Fruit fly (Drosophila melanogaster) whole organism, pupa: Measurements from ENCODE around the gene LpR2.

Source experiments
- CG10348 ChIP-seq: fragments of 200-800 bp; sonication (Bioruptor generic); IDR thresholded peaks from 2 replicates; pipeline ENCODE4 v1.3.6; 2022; ENCODE audit warnings: missing biosample characterization, missing genetic modification characterization
- CG12605 ChIP-seq: fragments of 200-800 bp; sonication (Bioruptor generic); IDR thresholded peaks from 2 replicates; pipeline ENCODE4 v1.3.6; 2022; ENCODE audit warnings: missing biosample characterization, missing genetic modification characterization
- CG13204 ChIP-seq: fragments of 200-800 bp; sonication (Bioruptor generic); optimal IDR thresholded peaks from 2 replicates; lab custom pipeline; 2018; ENCODE audit warnings: missing biosample characterization, mild to moderate bottlenecking, missing genetic modification characterization, moderate library complexity
- CG14655 ChIP-seq: fragments of 200-800 bp; sonication (Bioruptor generic); optimal IDR thresholded peaks from 3 replicates; lab custom pipeline; 2017; ENCODE audit warnings: mild to moderate bottlenecking, missing biosample characterization, missing genetic modification reagents, missing genetic modification characterization
- CG15710 ChIP-seq: fragments of 200-800 bp; sonication (Bioruptor generic); optimal IDR thresholded peaks from 2 replicates; lab custom pipeline; 2018; ENCODE audit warnings: missing biosample characterization, mild to moderate bottlenecking, missing genetic modification characterization, moderate library complexity
- CG17806 ChIP-seq: fragments of 200-800 bp; sonication (Bioruptor generic); optimal IDR thresholded peaks from 2 replicates; lab custom pipeline; 2018; ENCODE audit warnings: missing biosample characterization, mild to moderate bottlenecking, missing genetic modification characterization, moderate library complexity
- CG32121 ChIP-seq: fragments of 200-800 bp; sonication (Bioruptor generic); IDR thresholded peaks from 2 replicates; pipeline ENCODE4 v1.3.6; 2022; ENCODE audit warnings: missing biosample characterization, missing genetic modification characterization
- CG34367 ChIP-seq: fragments of 200-800 bp; sonication (Bioruptor generic); optimal IDR thresholded peaks from 2 replicates; lab custom pipeline; 2018; ENCODE audit warnings: missing biosample characterization, mild to moderate bottlenecking, missing genetic modification characterization
- CG4496 ChIP-seq: fragments of 200-800 bp; sonication (Bioruptor generic); IDR thresholded peaks from 3 replicates; pipeline ENCODE4 v1.3.6; 2022; ENCODE audit warnings: missing biosample characterization, missing genetic modification characterization
- CG8159 ChIP-seq: fragments of 200-800 bp; sonication (Bioruptor generic); optimal IDR thresholded peaks from 3 replicates; lab custom pipeline; 2018; ENCODE audit warnings: missing biosample characterization, mild to moderate bottlenecking, missing genetic modification characterization, moderate library complexity
- CG8301 ChIP-seq: fragments of 200-800 bp; sonication (Bioruptor generic); optimal IDR thresholded peaks from 2 replicates; lab custom pipeline; 2018; ENCODE audit warnings: missing biosample characterization, mild to moderate bottlenecking, missing genetic modification characterization
- CG9948 ChIP-seq: fragments of 200-800 bp; sonication (Bioruptor generic); optimal IDR thresholded peaks from 2 replicates; lab custom pipeline; 2018; ENCODE audit warnings: missing biosample characterization, mild to moderate bottlenecking, missing genetic modification characterization, moderate library complexity
- D1 ChIP-seq: fragments of 200-800 bp; sonication (Bioruptor generic); optimal IDR thresholded peaks from 2 replicates; lab custom pipeline; 2018; ENCODE audit warnings: missing biosample characterization, mild to moderate bottlenecking, missing genetic modification characterization, moderate library complexity
- EcR ChIP-seq: fragments of 200-800 bp; sonication (Bioruptor generic); optimal IDR thresholded peaks from 3 replicates; lab custom pipeline; 2019; ENCODE audit warnings: missing biosample characterization, missing genetic modification characterization, mild to moderate bottlenecking, moderate library complexity, missing genetic modification reagents
- Ets98B ChIP-seq: fragments of 200-800 bp; sonication (Bioruptor generic); IDR thresholded peaks from 2 replicates; pipeline ENCODE4 v1.3.6; 2022; ENCODE audit warnings: missing biosample characterization, missing genetic modification characterization
- Pif1A ChIP-seq: fragments of 200-800 bp; sonication (Bioruptor generic); optimal IDR thresholded peaks from 3 replicates; lab custom pipeline; 2016; ENCODE audit warnings: missing biosample characterization, missing genetic modification characterization
- Pif1B ChIP-seq: fragments of 200-800 bp; sonication (Bioruptor generic); optimal IDR thresholded peaks from 3 replicates; lab custom pipeline; 2016; ENCODE audit warnings: missing biosample characterization, missing genetic modification characterization
- Snoo ChIP-seq: fragments of 200-800 bp; sonication (Bioruptor generic); optimal IDR thresholded peaks from 3 replicates; lab custom pipeline; 2017; ENCODE audit warnings: missing biosample characterization, mild to moderate bottlenecking, missing genetic modification characterization, inconsistent platforms
- fd96Ca ChIP-seq: fragments of 200-800 bp; sonication (Bioruptor generic); IDR thresholded peaks from 3 replicates; pipeline ENCODE4 v1.3.6; 2022; ENCODE audit warnings: missing biosample characterization, missing genetic modification characterization
- gl ChIP-seq: fragments of 200-800 bp; sonication (Bioruptor generic); optimal IDR thresholded peaks from 2 replicates; lab custom pipeline; 2018; ENCODE audit warnings: missing biosample characterization, mild to moderate bottlenecking, missing genetic modification characterization
- rn ChIP-seq: fragments of 200-800 bp; sonication (Bioruptor generic); IDR thresholded peaks from 2 replicates; pipeline ENCODE4 v1.3.6; 2022; ENCODE audit warnings: missing biosample characterization, missing genetic modification characterization

LpR2 gene

DNA sequence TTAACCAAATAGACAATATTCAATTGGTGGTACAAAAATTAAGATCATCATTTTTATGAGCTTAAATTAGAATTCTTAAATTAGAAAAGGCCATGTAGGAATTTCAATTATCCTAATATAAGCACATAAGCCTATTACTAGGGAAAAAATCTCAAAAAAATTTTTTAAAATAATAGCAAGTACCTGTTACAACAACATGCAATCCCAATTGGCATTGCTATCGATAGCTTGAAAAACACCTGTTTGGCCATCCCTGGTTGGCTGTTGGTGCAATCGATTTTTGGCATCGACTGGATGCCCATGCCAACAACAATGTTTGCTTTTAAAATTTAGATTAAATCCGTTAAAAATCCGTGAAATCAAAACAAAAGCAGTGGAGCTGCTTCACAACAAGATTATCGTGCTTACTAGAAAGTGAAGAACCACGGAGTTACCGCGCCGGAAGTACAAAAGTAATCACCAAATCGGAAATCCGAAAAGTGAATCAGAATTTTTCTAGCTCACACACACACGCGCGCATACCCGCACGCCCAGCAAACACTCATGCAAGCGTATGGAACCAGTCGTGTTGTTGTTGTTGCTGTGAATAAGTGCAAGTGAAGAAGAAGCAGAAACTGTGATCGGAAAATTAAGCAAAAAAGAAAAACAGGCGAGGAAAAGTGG lies 78.6 kb downstream of the LpR2 start, which contains the start of gene RASSF8:
TSS of gene RASSF8 (plus strand) at position 265 of the 663 bp plus-strand sequence.
- TF ChIP-seq fd96Ca (GFP tag; lab: Robert Waterston, UW) = peak; percentile 17; the same call in 1 of the 3 replicates
- TF ChIP-seq Pif1A = peak; percentile 1
- no peak for TF ChIP-seq CG9948
- TF ChIP-seq CG32121 = no peak
- TF ChIP-seq gl (tag; lab: Kevin White, UChicago) = no peak
- peak; percentile 11 for TF ChIP-seq Pif1B
- TF ChIP-seq CG34367 (tag; lab: Kevin White, UChicago) = no peak
- TF ChIP-seq CG8301 (tag; lab: Kevin White, UChicago) = peak; percentile 23
- TF ChIP-seq CG17806 (tag; lab: Kevin White, UChicago) = no peak
- TF ChIP-seq CG15710 (tag; lab: Kevin White, UChicago) = no peak

DNA sequence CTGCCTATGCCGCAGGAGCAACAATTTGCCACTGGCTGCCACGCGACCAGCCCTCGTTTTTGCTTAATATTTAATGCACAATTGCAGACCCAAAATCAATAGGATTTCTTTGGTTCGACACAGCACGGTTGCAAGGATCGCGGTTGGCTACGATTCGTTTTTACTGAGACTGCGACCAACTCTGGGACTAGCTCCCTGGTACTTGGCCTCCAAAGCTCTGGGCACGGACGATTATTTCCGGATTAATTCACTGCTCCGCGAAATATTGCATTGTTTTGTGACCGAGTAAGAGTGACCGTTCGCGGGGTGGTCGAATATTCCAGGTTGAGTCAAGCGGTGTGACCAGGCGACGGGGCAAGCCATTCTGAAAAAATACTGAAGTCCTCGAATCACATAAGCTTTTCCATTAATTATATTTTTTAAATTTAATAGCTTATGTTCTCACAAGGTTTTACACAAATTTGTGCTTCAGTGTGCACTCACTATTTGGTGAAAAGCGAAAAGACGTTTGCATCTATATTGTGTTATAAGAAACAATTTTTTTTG lies 79.2 kb downstream of the LpR2 start, which contains the start of gene Tnks:
TSS of gene Tnks (minus strand) at position 302 of the 546 bp plus-strand sequence.
- TF ChIP-seq fd96Ca (GFP tag; lab: Robert Waterston, UW) = 0 out of 3 replicates have a peak, but pooled peaks have one; percentile 19
- TF ChIP-seq CG8301 (tag; lab: Kevin White, UChicago) = no peak
- TF ChIP-seq CG8159 (tag; lab: Kevin White, UChicago) = peak; percentile 5

DNA sequence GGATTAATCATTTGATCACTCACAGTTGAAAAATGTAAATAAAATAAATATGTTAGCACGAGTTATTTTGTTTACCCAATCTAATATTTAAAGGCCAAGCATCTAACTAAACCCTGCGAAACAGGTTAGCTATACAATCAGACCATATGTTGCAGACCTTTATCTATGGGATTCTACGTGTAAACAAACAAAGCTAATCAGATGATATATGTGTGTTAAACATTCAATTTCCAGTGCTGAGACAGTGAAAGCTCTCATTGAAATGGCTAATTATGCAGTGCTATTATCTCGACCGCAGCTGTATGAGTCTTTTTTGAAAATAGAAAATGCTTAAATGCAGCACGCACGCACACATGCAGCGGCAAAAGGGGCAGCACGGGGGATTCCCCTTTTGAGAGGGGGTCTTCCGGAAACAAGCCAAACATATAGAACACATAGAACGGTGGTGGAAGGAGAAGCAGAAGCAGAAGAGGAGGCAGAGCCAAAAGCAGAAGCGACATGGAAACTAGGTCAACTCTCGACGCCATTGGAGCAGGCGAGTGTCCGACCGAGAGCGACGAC lies 80.3 kb downstream of the LpR2 start:
- TF ChIP-seq CG14655 (no peak), gl (tag; lab: Kevin White, UChicago) (no peak), Pif1B (no peak), CG13204 (GFP tag; lab: Kevin White, UChicago) (no peak), CG34367 (tag; lab: Kevin White, UChicago) (no peak), EcR (GFP tag; lab: Kevin White, UChicago) (no peak), D1 (no peak), CG15710 (tag; lab: Kevin White, UChicago) (no peak), Pif1A (no peak), fd96Ca (GFP tag; lab: Robert Waterston, UW) (no peak), CG10348 (GFP tag; lab: Robert Waterston, UW) (no peak), rn (GFP tag; lab: Robert Waterston, UW) (no peak), CG4496 (GFP tag; lab: Robert Waterston, UW) (no peak), CG8301 (tag; lab: Kevin White, UChicago) (no peak), CG32121 (no peak; the same call in 1 of the 2 replicates), CG8159 (tag; lab: Kevin White, UChicago) (no peak)

DNA sequence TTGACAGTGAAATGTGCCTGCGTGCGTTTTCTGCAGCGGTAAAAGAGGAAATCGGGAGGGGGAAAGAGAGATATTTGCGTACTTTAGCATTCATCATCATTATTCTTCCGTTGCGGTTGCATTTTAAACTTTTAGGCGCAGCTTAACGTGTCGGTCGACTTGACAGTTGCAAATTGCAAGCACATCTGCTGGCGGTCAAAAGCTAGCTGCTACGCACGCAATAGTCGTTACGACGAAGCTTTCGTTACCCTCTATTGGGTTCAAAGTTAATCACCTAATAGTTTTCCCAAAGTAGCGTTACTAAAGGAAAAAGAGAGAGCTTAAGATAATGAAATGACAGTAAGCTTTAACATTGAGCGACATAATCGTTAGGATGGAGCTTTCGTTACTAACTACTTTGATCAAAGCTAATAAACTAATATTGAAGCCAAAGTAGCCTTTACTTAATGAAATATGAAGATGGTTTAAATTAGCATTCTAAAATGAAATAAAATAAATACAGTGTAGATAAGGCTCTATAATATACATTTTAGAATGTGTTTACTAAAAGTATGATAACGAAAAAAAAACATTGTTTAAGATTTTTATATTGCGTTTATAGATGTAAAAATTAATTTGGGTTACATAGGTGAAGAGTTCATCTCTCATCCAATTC lies 88.1 kb downstream of the LpR2 start:
- no peak for TF ChIP-seq CG17806 (tag; lab: Kevin White, UChicago)
- no peak for TF ChIP-seq CG32121
- TF ChIP-seq CG9948 = no peak
- no peak for TF ChIP-seq CG12605
- TF ChIP-seq Ets98B (GFP tag; lab: Robert Waterston, UW) = peak; percentile 32; the same call in 1 of the 2 replicates
- no peak for TF ChIP-seq CG4496 (GFP tag; lab: Robert Waterston, UW)
- TF ChIP-seq CG15710 (tag; lab: Kevin White, UChicago) = no peak
- no peak for TF ChIP-seq EcR (GFP tag; lab: Kevin White, UChicago)
- TF ChIP-seq, all 21 proteins: peak for 1

DNA sequence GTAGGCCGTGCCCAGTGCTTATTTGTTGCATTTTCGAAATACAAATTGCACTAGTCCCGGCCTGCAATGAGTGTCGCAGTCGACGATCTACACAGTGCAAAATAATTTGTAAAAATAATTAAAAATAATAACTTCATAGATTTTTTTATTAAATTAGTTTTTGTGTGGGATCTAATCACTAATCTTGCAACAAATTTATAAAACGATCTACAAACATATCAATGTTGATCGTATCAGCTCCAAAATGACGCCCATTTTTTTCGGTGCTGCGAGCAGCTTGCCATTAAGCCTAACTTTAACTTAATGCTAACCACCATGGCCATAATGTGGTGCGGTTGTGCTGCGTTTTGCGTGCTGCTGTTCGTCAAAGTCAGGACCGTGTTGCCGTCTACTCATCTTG lies 88.9 kb downstream of the LpR2 start:
- TF ChIP-seq Snoo (tag; lab: Kevin White, UChicago) = peak; percentile 34
- peak; percentile 53 for TF ChIP-seq CG8301 (tag; lab: Kevin White, UChicago)
- no peak for TF ChIP-seq Pif1A
- peak; percentile 35; the same call in 1 of the 2 replicates for TF ChIP-seq Ets98B (GFP tag; lab: Robert Waterston, UW)
- TF ChIP-seq CG4496 (GFP tag; lab: Robert Waterston, UW) = peak; percentile 60; the same call in 2 of the 3 replicates
- TF ChIP-seq CG14655 = peak; percentile 60
- TF ChIP-seq CG10348 (GFP tag; lab: Robert Waterston, UW) = no peak
- TF ChIP-seq CG9948 = peak; percentile 35
- TF ChIP-seq gl (tag; lab: Kevin White, UChicago) = no peak
- TF ChIP-seq EcR (GFP tag; lab: Kevin White, UChicago) = no peak
- peak; percentile 70 for TF ChIP-seq CG12605
- TF ChIP-seq CG13204 (GFP tag; lab: Kevin White, UChicago) = no peak
- TF ChIP-seq CG32121 = peak; percentile 63
- TF ChIP-seq Pif1B = peak; percentile 59
- no peak for TF ChIP-seq D1
- TF ChIP-seq CG34367 (tag; lab: Kevin White, UChicago) = peak; percentile 20
- TF ChIP-seq CG15710 (tag; lab: Kevin White, UChicago) = peak; percentile 41
- peak; percentile 68; the same call in 2 of the 3 replicates for TF ChIP-seq fd96Ca (GFP tag; lab: Robert Waterston, UW)
- TF ChIP-seq CG8159 (tag; lab: Kevin White, UChicago) = peak; percentile 64
- peak; percentile 27; the same call in 1 of the 2 replicates for TF ChIP-seq rn (GFP tag; lab: Robert Waterston, UW)
- peak; percentile 62 for TF ChIP-seq CG17806 (tag; lab: Kevin White, UChicago)
